Fruit fly (Drosophila melanogaster): ENCODE results near the gene CG33080.

Gene CG33080

DNA sequence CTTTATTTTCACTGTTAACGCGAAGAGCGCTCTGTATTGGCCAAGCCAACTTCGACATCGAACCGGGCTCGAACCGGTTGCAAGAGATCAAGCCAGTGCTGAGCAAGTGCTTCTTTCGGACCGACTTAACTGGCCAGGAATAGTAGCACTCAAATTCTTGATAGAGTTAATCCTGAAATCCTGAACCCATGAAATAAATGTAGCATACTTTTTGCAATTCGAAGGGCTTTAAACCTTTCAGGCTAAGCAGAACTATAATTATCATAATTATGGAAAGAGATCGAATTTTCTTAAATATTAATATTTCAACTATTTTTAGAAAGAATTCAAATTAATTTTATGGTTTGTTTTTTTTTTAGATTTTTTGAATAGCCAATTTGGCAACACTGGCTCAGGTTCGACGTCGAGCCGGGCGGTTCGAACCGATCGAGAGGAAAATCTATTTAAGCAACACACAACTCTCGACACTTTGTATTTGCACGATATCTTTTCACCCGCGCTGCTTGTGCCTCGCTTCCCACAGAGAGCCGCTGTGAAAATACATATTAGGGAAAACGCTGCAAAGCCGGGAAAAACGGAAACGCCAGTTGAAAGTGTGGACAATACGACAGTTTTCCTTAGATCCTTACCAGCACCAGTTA is 19.4 kb downstream of the CG33080 start, which contains the start of gene AdamTS-B (continued):
- TF ChIP-seq D (optimal IDR thresholded peaks at IDR 0.05) (no peak), D (GFP tag; optimal IDR thresholded peaks at IDR 0.05) (no peak), Xrp1 (GFP tag; IDR thresholded peaks at IDR 0.05) (peak; percentile 76), Doc2 (GFP tag; IDR thresholded peaks at IDR 0.05) (no peak), CG10543 (GFP tag; optimal IDR thresholded peaks at IDR 0.05) (peak; percentile 33), lbe (GFP tag; optimal IDR thresholded peaks at IDR 0.05) (peak; percentile 7), Bdp1 (GFP tag; optimal IDR thresholded peaks at IDR 0.05) (no peak), Hmr (GFP tag; optimal IDR thresholded peaks at IDR 0.05) (peak; percentile 28), CG33213 (GFP tag; optimal IDR thresholded peaks at IDR 0.05) (no peak), danr (GFP tag; IDR thresholded peaks at IDR 0.05) (no peak), Nf-YB (GFP tag; optimal IDR thresholded peaks at IDR 0.05) (peak; percentile 31), crp (GFP tag; optimal IDR thresholded peaks at IDR 0.05) (no peak), Oaz (GFP tag; IDR thresholded peaks at IDR 0.05) (no peak), ara (GFP tag; IDR thresholded peaks at IDR 0.05) (peak; percentile 5; the same call in 1 of the 2 replicates), Scr (GFP tag; IDR thresholded peaks at IDR 0.05; ENCODE audit: partially characterized antibody) (no peak), Meics (GFP tag; optimal IDR thresholded peaks at IDR 0.05) (peak; percentile 62), CG8089 (GFP tag; optimal IDR thresholded peaks at IDR 0.05) (no peak), CG8281 (tag; optimal IDR thresholded peaks at IDR 0.05) (peak; percentile 21), Ptx1 (GFP tag; IDR thresholded peaks at IDR 0.05) (peak; percentile 56), Ada2b (GFP tag; IDR thresholded peaks at IDR 0.05) (no peak), CG7928 (GFP tag; optimal IDR thresholded peaks at IDR 0.05) (no peak), CG3407 (GFP tag; optimal IDR thresholded peaks at IDR 0.05) (no peak), Dip3 (GFP tag; optimal IDR thresholded peaks at IDR 0.05) (no peak), pnt (GFP tag; optimal IDR thresholded peaks at IDR 0.05) (no peak), chif (GFP tag; optimal IDR thresholded peaks at IDR 0.05) (peak in 1 of 2 experiments; percentile 20), twi (tag; optimal IDR thresholded peaks at IDR 0.05) (no peak), Fer3 (tag; optimal IDR thresholded peaks at IDR 0.05) (peak; percentile 18), dati (GFP tag; IDR thresholded peaks at IDR 0.05) (no peak), Mad (GFP tag; optimal IDR thresholded peaks at IDR 0.05) (no peak), vvl (GFP tag; IDR thresholded peaks at IDR 0.05) (peak; percentile 61; the same call in 1 of the 2 replicates), Opbp (GFP tag; IDR thresholded peaks at IDR 0.05; ENCODE audit: partially characterized antibody) (no peak), Bteb2 (GFP tag; optimal IDR thresholded peaks at IDR 0.05) (no peak), CG9797 (GFP tag; optimal IDR thresholded peaks at IDR 0.05) (no peak), CG2120 (GFP tag; optimal IDR thresholded peaks at IDR 0.05) (peak; percentile 43), HHEX (GFP tag; optimal IDR thresholded peaks at IDR 0.05) (no peak), CG7987 (GFP tag; optimal IDR thresholded peaks at IDR 0.05) (no peak), CG10462 (GFP tag; optimal IDR thresholded peaks at IDR 0.05) (peak; percentile 10), CG42726 (GFP tag; IDR thresholded peaks at IDR 0.05; ENCODE audit: partially characterized antibody) (no peak)

- TF ChIP-seq dan (GFP tag; IDR thresholded peaks at IDR 0.05) (peak; percentile 94), CG8281 (tag; optimal IDR thresholded peaks at IDR 0.05) (peak; percentile 84), Tbp (GFP tag; optimal IDR thresholded peaks at IDR 0.05) (no peak), chn (GFP tag; optimal IDR thresholded peaks at IDR 0.05) (peak; percentile 97), CoRest (tag; optimal IDR thresholded peaks at IDR 0.05) (peak; percentile 95), sqz (GFP tag; optimal IDR thresholded peaks at IDR 0.05) (peak; percentile 95), sens (GFP tag) (peak; percentile 100), seq (GFP tag; IDR thresholded peaks at IDR 0.05) (peak; percentile 94), aop (GFP tag; IDR thresholded peaks at IDR 0.05) (peak; percentile 94), Doc3 (GFP tag; IDR thresholded peaks at IDR 0.05; ENCODE audit: partially characterized antibody) (no peak), Hr39 (optimal IDR thresholded peaks at IDR 0.05) (no peak), CG33213 (GFP tag; optimal IDR thresholded peaks at IDR 0.05) (peak; percentile 98), CG10462 (GFP tag; optimal IDR thresholded peaks at IDR 0.05) (peak; percentile 97), CG13296 (GFP tag; optimal IDR thresholded peaks at IDR 0.05) (peak; percentile 94), CG5180 (GFP tag; optimal IDR thresholded peaks at IDR 0.05) (peak; percentile 86), gro (GFP tag; optimal IDR thresholded peaks at IDR 0.05) (peak; percentile 95), grn (GFP tag; optimal IDR thresholded peaks at IDR 0.05) (peak; percentile 99)
Measured at dm6 chrX:5696436-5697022, 21.0 kb downstream of the CG33080 start.

Data from whole organism, embryonic.